Fruit fly (Drosophila melanogaster): Measurements from ENCODE around the gene CG42747.

Gene CG42747

dm6 chr3L:6522785-6523184 is 122.4 kb downstream of the CG42747 start (continued):
- no peak for TF ChIP-seq danr (GFP tag; IDR thresholded peaks at IDR 0.05)
- TF ChIP-seq B-H1 (GFP tag; IDR thresholded peaks at IDR 0.05), result no peak
- no peak for TF ChIP-seq CG34224 (GFP tag; IDR thresholded peaks at IDR 0.05; ENCODE audit: partially characterized antibody)
- TF ChIP-seq onecut (GFP tag; IDR thresholded peaks at IDR 0.05), result no peak
- TF ChIP-seq CG15073 (GFP tag; optimal IDR thresholded peaks at IDR 0.05), result no peak
- TF ChIP-seq CG4282 (GFP tag; optimal IDR thresholded peaks at IDR 0.05), result no peak
- TF ChIP-seq NC2α (GFP tag; optimal IDR thresholded peaks at IDR 0.05), result no peak
- TF ChIP-seq Atf-2 (GFP tag; optimal IDR thresholded peaks at IDR 0.05), result no peak
- TF ChIP-seq CG13424 (tag; optimal IDR thresholded peaks at IDR 0.05), result peak; percentile 40
- no peak for TF ChIP-seq CG11247 (GFP tag; IDR thresholded peaks at IDR 0.05)
- TF ChIP-seq CG14710 (tag; optimal IDR thresholded peaks at IDR 0.05), result peak; percentile 9
- no peak for TF ChIP-seq sc (optimal IDR thresholded peaks at IDR 0.05)
- TF ChIP-seq sc (GFP tag; optimal IDR thresholded peaks at IDR 0.05), result peak; percentile 18
- peak; percentile 62 for TF ChIP-seq HHEX (GFP tag; optimal IDR thresholded peaks at IDR 0.05)
- TF ChIP-seq Rfx (GFP tag; IDR thresholded peaks at IDR 0.05), result no peak
- TF ChIP-seq CG9727 (GFP tag; optimal IDR thresholded peaks at IDR 0.05), result peak; percentile 29
- peak; percentile 31 for TF ChIP-seq scrt (GFP tag; optimal IDR thresholded peaks at IDR 0.05)
- TF ChIP-seq gcm (GFP tag; optimal IDR thresholded peaks at IDR 0.05), result no peak
- TF ChIP-seq ATbp (GFP tag; optimal IDR thresholded peaks at IDR 0.05), result peak; percentile 83
- TF ChIP-seq wor (GFP tag; IDR thresholded peaks at IDR 0.05), result no peak
- TF ChIP-seq wek (GFP tag; optimal IDR thresholded peaks at IDR 0.05), result peak; percentile 48
- TF ChIP-seq GATAe (GFP tag; conservative IDR thresholded peaks at IDR 0.05), result peak; percentile 80
- TF ChIP-seq CG17802 (tag; optimal IDR thresholded peaks at IDR 0.05), result no peak
- TF ChIP-seq Sox102F (GFP tag; optimal IDR thresholded peaks at IDR 0.05), result no peak
- TF ChIP-seq vvl (GFP tag; IDR thresholded peaks at IDR 0.05), result no peak
- no peak for TF ChIP-seq CG15479 (GFP tag; optimal IDR thresholded peaks at IDR 0.05)
- TF ChIP-seq CG3281 (GFP tag; optimal IDR thresholded peaks at IDR 0.05), result peak; percentile 33
- peak; percentile 52 for TF ChIP-seq kni (GFP tag; optimal IDR thresholded peaks at IDR 0.05)
- peak; percentile 40 for TF ChIP-seq CG7987 (GFP tag; optimal IDR thresholded peaks at IDR 0.05)
- TF ChIP-seq Scr (GFP tag; IDR thresholded peaks at IDR 0.05; ENCODE audit: partially characterized antibody), result no peak
- TF ChIP-seq CG10654 (GFP tag; optimal IDR thresholded peaks at IDR 0.05), result peak; percentile 29
- no peak for TF ChIP-seq sr (GFP tag; IDR thresholded peaks at IDR 0.05)
- no peak for TF ChIP-seq CG9215 (GFP tag; IDR thresholded peaks at IDR 0.05)
- peak; percentile 29 for TF ChIP-seq gsb-n (tag; optimal IDR thresholded peaks at IDR 0.05)

dm6 chr3L:6530429-6530828 is 130.0 kb downstream of the CG42747 start, which contains the start of gene betaTub65B:
Gene betaTub65B (plus strand): TSS chr3L:6530729.
- TF ChIP-seq dmrt11E (tag; optimal IDR thresholded peaks at IDR 0.05) (no peak), CG8765 (GFP tag; IDR thresholded peaks at IDR 0.05) (no peak), Hr78 (GFP tag; optimal IDR thresholded peaks at IDR 0.05) (no peak), Hr51 (GFP tag; optimal IDR thresholded peaks at IDR 0.05) (no peak), CG1603 (tag; optimal IDR thresholded peaks at IDR 0.05) (no peak), ci (GFP tag; IDR thresholded peaks at IDR 0.05) (no peak), Myb (GFP tag; optimal IDR thresholded peaks at IDR 0.05) (no peak), prd (optimal IDR thresholded peaks at IDR 0.05) (no peak), prd (GFP tag; IDR thresholded peaks at IDR 0.05) (no peak), chif (GFP tag; optimal IDR thresholded peaks at IDR 0.05) (no peak), CG14441 (GFP tag; IDR thresholded peaks at IDR 0.05) (no peak), H15 (GFP tag; IDR thresholded peaks at IDR 0.05) (no peak), Doc3 (GFP tag; IDR thresholded peaks at IDR 0.05; ENCODE audit: partially characterized antibody) (no peak), Nf-YB (GFP tag; optimal IDR thresholded peaks at IDR 0.05) (no peak), pfk (GFP tag; optimal IDR thresholded peaks at IDR 0.05) (no peak), Ssrp (tag; optimal IDR thresholded peaks at IDR 0.05) (no peak)
